Fruit fly (Drosophila melanogaster) S2 (cell line): ENCODE results near the gene yellow-f2.

Experiments used
- CG8478 ChIP-seq: fragments of >200 bp; optimal IDR thresholded peaks from 2 replicates; lab custom pipeline; 2018
- CTCF ChIP-seq, 2 experiments: fragments of >200 bp; optimal IDR thresholded peaks; 2 replicates each; lab custom pipeline; 2018

The yellow-f2 gene

dm6 chr3R:12995047-12995446 is at the start of gene yellow-f2:
Gene yellow-f2 (minus strand): TSS chr3R:12995147.
- TF ChIP-seq CTCF (optimal IDR thresholded peaks at IDR 0.05; lab: Kevin White, UChicago) (no peak), CG8478 (lab: Kevin White, UChicago) (no peak)

DNA sequence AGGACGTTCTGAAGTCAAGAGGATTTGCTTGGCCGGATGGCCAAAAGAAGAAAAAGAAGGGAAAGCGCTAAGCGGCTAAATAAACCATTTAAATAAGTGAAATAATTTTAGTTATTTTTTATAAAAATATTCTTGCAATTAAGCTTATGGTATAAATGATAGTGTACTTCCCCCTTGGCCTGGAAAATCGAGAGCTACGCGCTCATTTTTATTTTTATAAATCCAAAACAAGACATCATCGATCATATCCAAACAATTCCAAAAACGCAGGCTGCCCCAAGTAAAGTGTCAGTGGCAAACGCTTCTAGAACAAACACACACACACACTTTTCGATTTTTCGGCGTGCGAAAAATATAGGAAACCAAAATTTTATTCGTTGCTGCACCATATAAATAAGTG is 49.5 kb upstream of the yellow-f2 start, which contains the start of gene Hsc70-2:
TSS of gene Hsc70-2 (plus strand) at position 301 of the 400 bp plus-strand sequence.
- TF ChIP-seq CTCF (optimal IDR thresholded peaks at IDR 0.05; lab: Kevin White, UChicago) (no peak), CG8478 (lab: Kevin White, UChicago) (no peak)

- no peak for TF ChIP-seq CTCF (optimal IDR thresholded peaks at IDR 0.05; lab: Kevin White, UChicago)
- TF ChIP-seq CG8478 (lab: Kevin White, UChicago): no peak
Observed at dm6 chr3R:13043857-13044256, 48.9 kb upstream of the yellow-f2 start, which contains the start of gene CG45122. Gene CG45122 (plus strand): TSS chr3R:13044157.

dm6 chr3R:13042258-13043032 is 47.5 kb upstream of the yellow-f2 start, which contains the start of gene snk:
Gene snk (minus strand): TSS chr3R:13042770.
- TF ChIP-seq CTCF (optimal IDR thresholded peaks at IDR 0.05; lab: Kevin White, UChicago): no peak
- no peak for TF ChIP-seq CG8478 (lab: Kevin White, UChicago)

DNA sequence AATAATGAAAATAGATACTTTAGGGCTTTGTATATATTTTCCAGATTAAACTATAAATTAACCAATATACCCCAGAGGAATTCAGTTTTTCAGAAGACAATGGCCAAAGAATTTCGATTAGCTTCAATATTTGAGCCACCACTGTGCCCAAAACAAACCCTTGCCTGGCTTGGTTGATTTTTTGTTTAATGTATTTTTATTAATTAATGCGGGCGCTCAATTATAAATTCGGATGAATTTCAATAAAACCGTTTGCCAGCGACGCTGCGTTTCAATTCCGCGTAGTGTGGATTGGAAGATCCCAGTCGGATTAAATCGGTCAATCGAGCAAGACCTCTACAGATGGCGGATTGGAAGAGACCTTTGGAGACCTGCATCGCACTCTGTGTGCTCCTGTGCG is 46.8 kb upstream of the yellow-f2 start, which contains the start of gene CG11670:
TSS of gene CG11670 (plus strand) at position 301 of the 400 bp plus-strand sequence.
- TF ChIP-seq CTCF (optimal IDR thresholded peaks at IDR 0.05; lab: Kevin White, UChicago) (no peak), CG8478 (lab: Kevin White, UChicago) (no peak)

DNA sequence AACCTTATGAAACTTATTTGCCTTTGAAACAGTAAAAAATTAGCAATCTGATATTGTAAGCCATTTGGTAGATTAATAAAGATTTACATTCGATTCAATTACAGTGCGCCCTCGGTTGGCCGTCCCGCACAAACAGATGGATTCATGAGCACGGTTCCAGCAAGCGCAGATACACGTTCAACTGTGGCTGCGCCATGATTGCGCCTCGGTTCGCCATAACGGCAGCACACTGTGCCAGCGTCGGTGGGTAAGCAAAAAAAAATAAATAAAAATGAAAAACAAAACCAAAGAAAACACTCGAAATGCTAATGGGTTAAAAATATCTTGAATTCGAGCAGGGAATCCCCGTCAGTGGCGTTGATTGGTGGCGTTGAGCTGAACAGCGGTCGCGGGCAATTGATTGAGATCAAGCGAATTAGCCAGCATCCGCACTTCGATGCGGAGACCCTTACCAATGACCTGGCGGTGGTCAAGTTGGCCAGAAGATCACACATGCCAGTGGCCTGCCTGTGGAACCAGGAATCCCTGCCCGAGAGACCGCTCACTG is 44.2 kb upstream of the yellow-f2 start:
- TF ChIP-seq CG8478 (lab: Kevin White, UChicago): no peak
- TF ChIP-seq CTCF (optimal IDR thresholded peaks at IDR 0.05; lab: Kevin White, UChicago): no peak

DNA sequence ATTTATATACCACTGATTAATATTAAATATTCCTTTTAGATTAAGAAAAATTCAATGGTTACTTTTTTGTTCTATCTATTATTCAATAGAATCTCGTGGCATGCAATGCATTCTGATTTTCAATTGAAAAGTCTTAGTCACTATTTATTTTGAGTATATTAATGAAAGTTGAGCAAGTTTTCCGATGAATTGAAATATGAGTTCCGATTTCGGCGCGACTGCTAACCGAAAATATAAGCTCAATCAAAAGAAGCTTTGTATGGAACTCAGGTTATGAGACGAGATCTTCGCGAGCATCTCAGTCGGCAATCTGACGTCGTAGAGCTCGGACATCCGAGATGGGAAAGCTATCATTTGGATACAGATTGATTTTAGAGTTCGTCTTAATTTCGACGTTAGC is 43.1 kb upstream of the yellow-f2 start, which contains the start of gene CG11668:
TSS of gene CG11668 (plus strand) at position 301 of the 400 bp plus-strand sequence.
- TF ChIP-seq CTCF (optimal IDR thresholded peaks at IDR 0.05; lab: Kevin White, UChicago): no peak
- TF ChIP-seq CG8478 (lab: Kevin White, UChicago): no peak

DNA sequence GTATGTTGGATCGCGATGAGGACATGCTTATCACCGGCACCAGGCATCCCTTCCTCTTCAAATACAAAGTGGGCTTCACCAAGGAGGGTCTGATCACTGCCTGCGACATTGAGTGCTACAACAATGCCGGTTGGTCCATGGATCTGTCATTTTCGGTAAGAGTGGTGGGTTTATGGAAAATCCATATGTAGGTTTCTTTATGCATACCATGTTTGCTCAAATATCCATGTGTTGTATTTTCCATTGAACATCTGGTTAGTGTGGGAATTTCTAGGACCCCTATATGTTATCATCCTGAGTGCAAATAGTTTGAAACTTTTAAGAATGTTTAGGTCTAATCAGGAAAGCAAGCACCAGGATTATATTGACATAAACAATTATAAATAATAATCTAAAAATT is 41.1 kb upstream of the yellow-f2 start:
- no peak for TF ChIP-seq CTCF (optimal IDR thresholded peaks at IDR 0.05; lab: Kevin White, UChicago)
- no peak for TF ChIP-seq CG8478 (lab: Kevin White, UChicago)

DNA sequence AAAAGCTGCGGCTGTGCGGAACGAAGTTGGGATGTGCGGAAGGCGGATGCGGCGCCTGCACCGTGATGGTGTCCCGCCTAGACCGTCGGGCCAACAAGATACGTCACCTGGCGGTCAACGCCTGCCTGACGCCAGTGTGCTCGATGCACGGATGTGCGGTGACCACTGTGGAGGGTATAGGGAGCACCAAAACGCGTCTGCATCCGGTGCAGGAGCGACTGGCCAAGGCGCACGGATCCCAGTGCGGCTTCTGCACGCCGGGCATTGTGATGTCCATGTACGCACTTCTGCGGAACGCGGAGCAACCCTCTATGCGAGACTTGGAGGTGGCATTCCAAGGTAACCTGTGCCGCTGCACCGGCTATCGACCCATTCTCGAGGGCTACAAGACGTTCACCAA is 38.7 kb upstream of the yellow-f2 start:
- TF ChIP-seq CTCF (optimal IDR thresholded peaks at IDR 0.05; lab: Kevin White, UChicago): no peak
- TF ChIP-seq CG8478 (lab: Kevin White, UChicago): no peak

dm6 chr3R:13032975-13033445 is 38.1 kb upstream of the yellow-f2 start:
- no peak for TF ChIP-seq CTCF (optimal IDR thresholded peaks at IDR 0.05; lab: Kevin White, UChicago)
- TF ChIP-seq CG8478 (lab: Kevin White, UChicago): no peak

- TF ChIP-seq CTCF (optimal IDR thresholded peaks at IDR 0.05; lab: Kevin White, UChicago) (no peak), CG8478 (lab: Kevin White, UChicago) (no peak)
Observed at dm6 chr3R:13032323-13032722, 37.4 kb upstream of the yellow-f2 start, which contains the start of gene ry. Gene ry (plus strand): TSS chr3R:13032528.

DNA sequence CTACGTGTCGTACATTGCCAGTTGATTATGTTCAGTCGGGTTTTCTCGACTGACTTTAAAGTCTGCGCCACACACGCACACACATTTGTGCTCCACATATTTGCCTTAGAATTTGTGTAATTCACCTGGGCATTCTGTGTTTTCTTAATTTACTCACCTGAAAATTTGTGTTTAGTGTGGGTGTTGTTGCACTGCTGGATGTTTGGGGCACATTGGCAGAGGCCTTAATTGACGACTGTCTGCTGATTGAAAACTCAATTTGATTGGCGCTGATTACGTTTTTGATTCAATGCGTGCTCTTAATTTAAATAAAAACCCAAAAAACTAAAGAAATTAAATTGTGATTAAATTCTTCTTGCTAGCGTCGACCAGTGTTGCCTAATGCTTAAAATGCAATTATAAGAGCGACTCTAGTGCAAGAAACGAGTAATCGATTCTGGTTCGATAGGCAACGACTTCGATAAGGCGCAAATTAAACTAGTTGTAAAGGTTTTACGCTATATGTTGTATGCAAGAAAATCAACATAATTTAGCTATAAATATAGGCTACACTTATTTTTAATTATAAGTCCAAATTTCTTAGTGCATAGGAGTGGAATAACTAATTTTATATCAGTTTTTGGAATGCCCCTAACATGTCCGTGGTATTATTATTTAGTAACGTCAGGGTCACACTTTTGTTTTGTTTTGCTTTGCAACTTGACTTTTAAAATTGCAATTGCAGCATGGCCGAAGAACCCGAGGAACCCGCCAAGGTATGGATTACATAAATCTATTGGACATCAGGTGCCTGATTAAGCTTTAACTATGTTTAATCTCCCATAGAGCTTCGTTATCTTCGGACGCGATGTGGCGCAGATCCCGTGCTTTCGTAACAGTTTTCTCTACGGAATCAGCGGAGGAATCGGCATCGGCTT is 35.6 kb upstream of the yellow-f2 start, which contains the start of the genes CG46281 and CG46280:
TSS of gene CG46281 (minus strand) at position 51 of the 917 bp plus-strand sequence.
TSS of gene CG46280 (minus strand) at position 403 of the 917 bp plus-strand sequence.
- TF ChIP-seq CG8478 (lab: Kevin White, UChicago) (no peak), CTCF (optimal IDR thresholded peaks at IDR 0.05; lab: Kevin White, UChicago) (no peak)

- no peak for TF ChIP-seq CG8478 (lab: Kevin White, UChicago)
- no peak for TF ChIP-seq CTCF (optimal IDR thresholded peaks at IDR 0.05; lab: Kevin White, UChicago)
Observed at dm6 chr3R:13018995-13019394, 24.0 kb upstream of the yellow-f2 start.
